Fruit fly (Drosophila melanogaster) whole organism: ENCODE data around the gene Sbat.

ENCODE experiments used
- CG8478 ChIP-seq: fragments of >200 bp; optimal IDR thresholded peaks from 2 replicates; lab custom pipeline; 2018; ENCODE audit warnings: inconsistent platforms
- Dll ChIP-seq: fragments of >200 bp; optimal IDR thresholded peaks from 2 replicates; lab custom pipeline; 2017
- pan ChIP-seq: fragments of >200 bp; optimal IDR thresholded peaks from 2 replicates; lab custom pipeline; 2017
- psq ChIP-seq: fragments of >200 bp; optimal IDR thresholded peaks from 2 replicates; lab custom pipeline; 2017
- usp ChIP-seq: fragments of >200 bp; optimal IDR thresholded peaks from 2 replicates; lab custom pipeline; 2017; ENCODE audit warnings: missing biosample characterization, missing genetic modification characterization, mixed read lengths

DNA sequence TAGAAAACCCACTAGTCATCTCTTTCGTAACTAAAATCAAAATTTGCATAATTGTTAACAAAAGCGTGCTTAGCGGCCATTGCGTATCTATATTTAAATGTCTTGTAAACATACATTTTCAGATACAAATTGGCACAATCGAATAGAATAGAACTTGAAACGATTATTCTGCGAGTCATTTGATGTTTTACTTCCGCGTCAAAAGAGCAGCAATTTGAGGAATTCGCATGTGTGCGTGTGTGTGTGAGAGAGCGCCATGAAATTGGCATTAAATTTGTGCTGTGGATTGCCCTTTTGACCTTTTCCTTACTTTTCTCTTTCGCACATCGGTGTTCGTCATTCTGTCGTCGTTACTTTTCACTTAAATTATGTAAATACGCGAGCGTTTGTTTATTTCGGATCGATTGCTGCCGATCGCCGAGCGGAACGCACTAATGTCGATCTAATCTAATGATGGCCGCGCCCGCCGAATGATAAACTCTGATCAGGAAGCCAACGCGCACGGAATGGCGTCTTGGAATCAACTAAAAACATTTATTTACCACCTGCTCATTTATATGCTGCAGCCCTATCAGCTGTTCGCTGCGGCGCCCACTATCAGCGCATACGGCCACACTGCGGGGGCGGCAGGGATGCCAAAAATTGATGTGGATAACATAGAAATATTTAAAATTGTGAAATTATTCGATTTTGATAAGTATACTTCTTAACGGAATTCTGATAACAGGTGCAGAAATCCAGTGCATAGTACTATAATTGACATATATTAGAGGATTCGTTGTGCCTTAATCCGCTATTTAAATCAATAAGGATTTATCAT, 6.7 kb downstream of the Sbat start:
- TF ChIP-seq psq (lab: Kevin White, UChicago): no peak
- no peak for TF ChIP-seq Dll (lab: Kevin White, UChicago)
- no peak for TF ChIP-seq CG8478 (lab: Kevin White, UChicago)
- TF ChIP-seq pan (lab: Kevin White, UChicago): no peak
- no peak for TF ChIP-seq usp (GFP tag; lab: Kevin White, UChicago)
